Worm (Caenorhabditis elegans): Measurements from ENCODE around the gene ceh-13.

ceh-13 gene

ce11 chrIII:7557930-7558470 lies 2.5 kb downstream of the ceh-13 start:
- TF ChIP-seq ceh-16 (tag; optimal IDR thresholded peaks at IDR 0.05) (no peak), lsy-2 (tag; optimal IDR thresholded peaks at IDR 0.05) (peak in 1 of 2 experiments; percentile 71), sma-9 (GFP tag; optimal IDR thresholded peaks at IDR 0.05) (peak; percentile 11), sma-9 (tag; optimal IDR thresholded peaks at IDR 0.05) (no peak), fos-1 (tag; optimal IDR thresholded peaks at IDR 0.05) (no peak)

- no peak for TF ChIP-seq mdl-1 (tag; optimal IDR thresholded peaks at IDR 0.05)
- no peak for TF ChIP-seq nhr-21 (tag; optimal IDR thresholded peaks at IDR 0.05)
- TF ChIP-seq ceh-82 (tag; optimal IDR thresholded peaks at IDR 0.05) = no peak
- TF ChIP-seq dmd-4 (tag; optimal IDR thresholded peaks at IDR 0.05) = no peak
- no peak for TF ChIP-seq R02D3.7 (tag; optimal IDR thresholded peaks at IDR 0.05)
- TF ChIP-seq nhr-77 (tag; optimal IDR thresholded peaks at IDR 0.05) = no peak
- TF ChIP-seq ceh-16 (tag; optimal IDR thresholded peaks at IDR 0.05) = no peak
- no peak for TF ChIP-seq sma-3 (GFP tag; optimal IDR thresholded peaks at IDR 0.05)
- no peak for TF ChIP-seq unc-62 (GFP tag; optimal IDR thresholded peaks at IDR 0.05)
- TF ChIP-seq Y55F3AM.14 (GFP tag; optimal IDR thresholded peaks at IDR 0.05) = no peak
- TF ChIP-seq ztf-1 (GFP tag; conservative IDR thresholded peaks at IDR 0.05) = no peak
- TF ChIP-seq mbf-1 (tag; optimal IDR thresholded peaks at IDR 0.05) = no peak
- no peak for TF ChIP-seq sem-4 (tag; optimal IDR thresholded peaks at IDR 0.05)
These were observed 3.2 kb downstream of the ceh-13 start for ce11 chrIII:7558658-7559057.

- TF ChIP-seq lin-39 (tag; optimal IDR thresholded peaks at IDR 0.05) (peak; percentile 52), nhr-21 (tag; optimal IDR thresholded peaks at IDR 0.05) (no peak), Y55F3AM.14 (GFP tag; optimal IDR thresholded peaks at IDR 0.05) (no peak), mab-5 (tag; optimal IDR thresholded peaks at IDR 0.05) (peak; percentile 18), lin-13 (GFP tag; optimal IDR thresholded peaks at IDR 0.05) (no peak), F13H6.1 (tag; optimal IDR thresholded peaks at IDR 0.05) (peak; percentile 68), egl-27 (tag; optimal IDR thresholded peaks at IDR 0.05) (peak; percentile 32), mbf-1 (tag; optimal IDR thresholded peaks at IDR 0.05) (no peak), sma-3 (GFP tag; optimal IDR thresholded peaks at IDR 0.05) (no peak), ama-1 (optimal IDR thresholded peaks at IDR 0.05) (no peak), nhr-237 (tag; optimal IDR thresholded peaks at IDR 0.05) (no peak), ztf-1 (GFP tag; conservative IDR thresholded peaks at IDR 0.05) (no peak), lin-11 (tag; optimal IDR thresholded peaks at IDR 0.05) (no peak), nhr-6 (tag; optimal IDR thresholded peaks at IDR 0.05) (no peak), sem-4 (tag; optimal IDR thresholded peaks at IDR 0.05) (no peak), zag-1 (tag; optimal IDR thresholded peaks at IDR 0.05) (peak; percentile 18), lsy-2 (tag; optimal IDR thresholded peaks at IDR 0.05) (peak in 1 of 2 experiments; percentile 42), nhr-25 (tag; optimal IDR thresholded peaks at IDR 0.05) (no peak), nhr-77 (tag; optimal IDR thresholded peaks at IDR 0.05) (no peak), fos-1 (tag; optimal IDR thresholded peaks at IDR 0.05) (no peak), ceh-82 (tag; optimal IDR thresholded peaks at IDR 0.05) (no peak), nhr-11 (tag; optimal IDR thresholded peaks at IDR 0.05) (no peak), ztf-4 (tag; optimal IDR thresholded peaks at IDR 0.05) (no peak), nhr-10 (tag; optimal IDR thresholded peaks at IDR 0.05) (no peak), unc-55 (GFP tag; optimal IDR thresholded peaks at IDR 0.05) (peak; percentile 22), nhr-23 (tag; optimal IDR thresholded peaks at IDR 0.05) (no peak), alr-1 (tag; optimal IDR thresholded peaks at IDR 0.05) (no peak), ztf-11 (tag; optimal IDR thresholded peaks at IDR 0.05) (no peak), peb-1 (tag; optimal IDR thresholded peaks at IDR 0.05) (no peak), mdl-1 (tag; optimal IDR thresholded peaks at IDR 0.05) (no peak), C34F6.9 (tag; optimal IDR thresholded peaks at IDR 0.05) (peak; percentile 19), ZK546.5 (tag; optimal IDR thresholded peaks at IDR 0.05) (no peak), aly-2 (tag; optimal IDR thresholded peaks at IDR 0.05) (no peak), unc-39 (tag; optimal IDR thresholded peaks at IDR 0.05) (no peak), elt-3 (tag; optimal IDR thresholded peaks at IDR 0.05) (no peak), blmp-1 (tag; optimal IDR thresholded peaks at IDR 0.05; ENCODE audit: insufficient read depth) (no peak), unc-62 (GFP tag; optimal IDR thresholded peaks at IDR 0.05) (peak; percentile 78), R02D3.7 (tag; optimal IDR thresholded peaks at IDR 0.05) (no peak), skn-1 (tag; optimal IDR thresholded peaks at IDR 0.05) (no peak), nhr-129 (tag; optimal IDR thresholded peaks at IDR 0.05) (peak; percentile 64), ceh-16 (tag; optimal IDR thresholded peaks at IDR 0.05) (no peak), crh-2 (tag; optimal IDR thresholded peaks at IDR 0.05) (no peak), elt-1 (tag; optimal IDR thresholded peaks at IDR 0.05) (no peak), gmeb-1 (tag; optimal IDR thresholded peaks at IDR 0.05) (no peak), dmd-4 (tag; optimal IDR thresholded peaks at IDR 0.05) (no peak), snpc-4 (tag; optimal IDR thresholded peaks at IDR 0.05) (no peak), nhr-12 (tag; optimal IDR thresholded peaks at IDR 0.05) (no peak), sma-9 (GFP tag; optimal IDR thresholded peaks at IDR 0.05) (peak; percentile 45), sma-9 (tag; optimal IDR thresholded peaks at IDR 0.05) (no peak)
These were observed 4.4 kb downstream of the ceh-13 start for ce11 chrIII:7559869-7560268.
